Worm (Caenorhabditis elegans): ENCODE results near the gene F23B12.1.

The F23B12.1 gene

DNA sequence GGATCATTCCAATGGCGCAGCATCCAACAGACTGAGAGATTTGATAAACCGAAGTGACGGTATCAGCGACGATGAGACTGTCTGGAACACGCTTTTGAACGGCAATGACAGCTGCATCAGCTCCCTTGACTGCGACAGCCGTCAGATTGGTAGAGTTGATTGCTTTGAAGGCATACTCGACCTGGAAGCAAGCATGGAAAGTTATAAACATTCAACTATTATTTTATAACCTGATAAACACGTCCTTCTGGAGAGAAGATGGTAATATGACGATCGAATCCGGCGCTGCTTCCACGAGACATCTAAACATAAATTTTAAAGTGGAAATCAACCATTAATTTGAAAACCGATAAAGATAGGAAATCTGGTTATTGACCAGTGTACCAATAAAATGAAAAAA is 6.6 kb upstream of the F23B12.1 start, which contains the start of gene pas-1 (continued):
- TF ChIP-seq arid-1 (GFP tag; conservative IDR thresholded peaks at IDR 0.05) (0 out of 2 replicates have a peak, but pooled peaks have one; percentile 6), daf-8 (GFP tag; IDR thresholded peaks at IDR 0.05) (no peak), ZK337.2 (GFP tag; IDR thresholded peaks at IDR 0.05) (no peak), fos-1 (tag; optimal IDR thresholded peaks at IDR 0.05) (no peak), hlh-30 (tag; optimal IDR thresholded peaks at IDR 0.05; ENCODE audit: insufficient read depth) (no peak), vab-7 (GFP tag; IDR thresholded peaks at IDR 0.05) (no peak), mes-2 (tag; optimal IDR thresholded peaks at IDR 0.05; ENCODE audit: poor library complexity, severe bottlenecking) (no peak), spr-3 (GFP tag; optimal IDR thresholded peaks at IDR 0.05) (no peak), Y5F2A.4 (GFP tag; optimal IDR thresholded peaks at IDR 0.05) (no peak), T26A8.4 (GFP tag; IDR thresholded peaks at IDR 0.05) (0 out of 2 replicates have a peak, but pooled peaks have one; percentile 48), ces-1 (GFP tag; optimal IDR thresholded peaks at IDR 0.05) (no peak), mdl-1 (tag; optimal IDR thresholded peaks at IDR 0.05) (no peak), nhr-6 (tag; optimal IDR thresholded peaks at IDR 0.05) (no peak), dve-1 (tag; optimal IDR thresholded peaks at IDR 0.05; ENCODE audit: insufficient read depth) (no peak), cey-2 (tag; optimal IDR thresholded peaks at IDR 0.05; ENCODE audit: borderline replicate concordance, insufficient read depth) (no peak), madf-9 (GFP tag; conservative IDR thresholded peaks at IDR 0.05) (no peak), lin-38 (GFP tag; IDR thresholded peaks at IDR 0.05) (peak; percentile 60), lin-1 (GFP tag; IDR thresholded peaks at IDR 0.05) (no peak), pha-4 (GFP tag; IDR thresholded peaks at IDR 0.05) (0 out of 2 replicates have a peak, but pooled peaks have one; percentile 40), pha-4 (tag; optimal IDR thresholded peaks at IDR 0.05) (no peak), tag-97 (GFP tag; IDR thresholded peaks at IDR 0.05) (no peak), saeg-2 (GFP tag; IDR thresholded peaks at IDR 0.05) (no peak), gei-8 (GFP tag; optimal IDR thresholded peaks at IDR 0.05) (no peak), snpc-1.2 (GFP tag; IDR thresholded peaks at IDR 0.05) (no peak), ceh-62 (tag; optimal IDR thresholded peaks at IDR 0.05) (no peak)

DNA sequence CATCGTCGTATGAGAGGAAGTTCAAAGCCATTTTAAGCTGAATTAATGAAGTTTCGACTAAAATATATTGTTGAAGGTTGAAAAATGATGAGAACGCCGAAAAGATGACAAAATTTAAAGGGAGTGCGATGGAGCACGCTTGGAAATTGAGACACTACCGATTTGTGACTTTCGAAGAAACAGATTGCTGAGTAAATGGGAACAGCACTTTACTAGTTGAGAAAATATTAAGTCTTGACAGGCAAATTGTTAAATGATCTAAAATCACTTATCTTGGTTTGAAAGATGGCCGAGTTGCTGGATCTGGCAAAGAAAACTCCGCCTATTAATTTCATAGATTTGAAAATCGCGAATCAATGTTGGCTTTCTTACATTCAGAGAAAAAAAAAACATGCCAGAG is 5.7 kb upstream of the F23B12.1 start, which contains the start of gene rpoa-12:
Gene rpoa-12, minus strand, starts transcription at position 37 of the 400 bp plus-strand sequence.
- TF ChIP-seq lin-15B (tag; optimal IDR thresholded peaks at IDR 0.05) (no peak), mxl-3 (GFP tag; optimal IDR thresholded peaks at IDR 0.05) (no peak), aha-1 (tag) (no peak), lin-1 (GFP tag; IDR thresholded peaks at IDR 0.05) (no peak), F37D6.2 (tag; optimal IDR thresholded peaks at IDR 0.05) (peak; percentile 23), lir-3 (tag; optimal IDR thresholded peaks at IDR 0.05) (no peak), ctbp-1 (GFP tag; IDR thresholded peaks at IDR 0.05) (no peak), zip-2 (tag; optimal IDR thresholded peaks at IDR 0.05) (no peak), mes-2 (tag; optimal IDR thresholded peaks at IDR 0.05; ENCODE audit: poor library complexity, severe bottlenecking) (peak; percentile 77), ceh-28 (tag; optimal IDR thresholded peaks at IDR 0.05) (no peak), nhr-6 (tag; optimal IDR thresholded peaks at IDR 0.05) (peak; percentile 64), daf-8 (GFP tag; IDR thresholded peaks at IDR 0.05) (no peak), F10B5.3 (tag; optimal IDR thresholded peaks at IDR 0.05) (no peak), F44E2.7 (GFP tag; IDR thresholded peaks at IDR 0.05) (no peak), unc-62 (GFP tag; optimal IDR thresholded peaks at IDR 0.05 in 1 of 2) (no peak), unc-62 (tag; optimal IDR thresholded peaks at IDR 0.05) (no peak), vab-7 (GFP tag; IDR thresholded peaks at IDR 0.05) (no peak), lin-38 (GFP tag; IDR thresholded peaks at IDR 0.05) (peak; percentile 68), lsy-2 (tag; optimal IDR thresholded peaks at IDR 0.05) (peak in 1 of 2 experiments; percentile 42), ceh-44 (GFP tag; IDR thresholded peaks at IDR 0.05) (no peak), nhr-41 (GFP tag; IDR thresholded peaks at IDR 0.05) (no peak), attf-4 (tag; optimal IDR thresholded peaks at IDR 0.05) (no peak), zip-11 (GFP tag; IDR thresholded peaks at IDR 0.05) (no peak), ceh-62 (tag; optimal IDR thresholded peaks at IDR 0.05) (no peak), Y105C5A.15 (GFP tag; IDR thresholded peaks at IDR 0.05) (no peak), nhr-76 (tag; optimal IDR thresholded peaks at IDR 0.05) (no peak), ceh-82 (tag; optimal IDR thresholded peaks at IDR 0.05) (no peak), lin-13 (GFP tag; optimal IDR thresholded peaks at IDR 0.05) (no peak), tra-1 (GFP tag; IDR thresholded peaks at IDR 0.05) (no peak), unc-130 (GFP tag; optimal IDR thresholded peaks at IDR 0.05) (peak; percentile 47), dpl-1 (GFP tag; optimal IDR thresholded peaks at IDR 0.05) (peak; percentile 28), snpc-1.2 (GFP tag; IDR thresholded peaks at IDR 0.05) (no peak), daf-16 (GFP tag; optimal IDR thresholded peaks at IDR 0.05) (no peak), daf-16 (tag; optimal IDR thresholded peaks at IDR 0.05) (peak; percentile 17)

All from whole organism, L4 larva.